Worm (Caenorhabditis elegans) whole organism, mixed stage, embryonic: Measurements from ENCODE around the gene snrp-3.

Source experiments
- ceh-39 ChIP-seq: fragments of 150-350 bp; optimal IDR thresholded peaks from 2 replicates; lab custom pipeline; 2014; ENCODE audit warnings: missing biosample characterization, missing genetic modification characterization
- elt-3 ChIP-seq: fragments of 150-350 bp; optimal IDR thresholded peaks from 2 replicates; lab custom pipeline; 2014; ENCODE audit warnings: missing biosample characterization, missing genetic modification characterization
- hlh-1 ChIP-seq: fragments of 150-350 bp; optimal IDR thresholded peaks from 2 replicates; lab custom pipeline; 2014; ENCODE audit warnings: missing biosample characterization, missing genetic modification reagents, missing genetic modification characterization
- nhr-12 ChIP-seq: fragments of 150-350 bp; optimal IDR thresholded peaks from 2 replicates; lab custom pipeline; 2014; ENCODE audit warnings: missing biosample characterization, missing genetic modification characterization
- nhr-237 ChIP-seq: fragments of 150-350 bp; optimal IDR thresholded peaks from 2 replicates; lab custom pipeline; 2014; ENCODE audit warnings: missing biosample characterization, missing genetic modification characterization
- pha-4 ChIP-seq: fragments of 150-350 bp; optimal IDR thresholded peaks from 2 replicates; lab custom pipeline; 2018; ENCODE audit warnings: missing biosample characterization, missing genetic modification reagents, missing genetic modification characterization
- snpc-4 ChIP-seq: fragments of 150-350 bp; optimal IDR thresholded peaks from 2 replicates; lab custom pipeline; 2014; ENCODE audit warnings: missing biosample characterization, missing genetic modification characterization
- unc-62 ChIP-seq: fragments of 150-350 bp; optimal IDR thresholded peaks from 2 replicates; lab custom pipeline; 2014; ENCODE audit warnings: missing biosample characterization, missing genetic modification reagents, missing genetic modification characterization

DNA sequence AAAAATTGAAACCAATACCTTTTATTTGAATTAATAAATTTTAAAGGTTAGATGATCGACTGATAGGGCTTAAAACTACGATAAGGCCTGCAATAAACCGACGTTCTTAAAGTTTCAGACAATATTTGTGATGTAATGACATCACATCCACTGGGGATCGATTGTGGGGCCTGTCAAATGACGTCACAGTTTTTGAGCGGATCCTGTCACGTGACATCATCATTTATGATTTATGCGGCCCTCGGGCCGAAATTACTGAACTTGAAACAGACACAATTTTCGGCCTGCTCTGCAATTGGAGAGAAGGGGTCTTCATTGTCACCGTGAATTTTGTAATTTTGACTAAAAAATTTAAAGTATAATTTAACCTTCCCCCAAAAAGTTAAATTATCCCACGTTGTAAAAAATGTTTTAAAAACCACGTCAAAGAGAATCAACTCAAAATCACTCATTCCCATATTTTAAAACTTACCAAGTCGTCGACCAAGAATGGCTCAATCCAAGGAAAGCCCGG is 33.4 kb downstream of the snrp-3 start, which contains the start of gene C49C8.1:
- no peak for TF ChIP-seq elt-3 (tag; lab: Kevin White, UChicago)
- TF ChIP-seq snpc-4 (tag; lab: Kevin White, UChicago), result no peak
- TF ChIP-seq ceh-39 (tag; lab: Kevin White, UChicago), result no peak
- no peak for TF ChIP-seq nhr-237 (tag; lab: Kevin White, UChicago)
- no peak for TF ChIP-seq pha-4 (tag; lab: Kevin White, UChicago)
- TF ChIP-seq hlh-1 (tag; lab: Kevin White, UChicago), result no peak
- no peak for TF ChIP-seq unc-62 (GFP tag; lab: Kevin White, UChicago)
- TF ChIP-seq nhr-12 (tag; lab: Kevin White, UChicago), result no peak
